Fruit fly (Drosophila melanogaster): ENCODE results near the gene obst-F.

Gene obst-F

dm6 chr3L:20212022-20212421 is 10.6 kb upstream of the obst-F start, which contains the start of gene CG7017:
TSS of gene CG7017 (minus strand) at chr3L:20212122.
- TF ChIP-seq noc (tag; optimal IDR thresholded peaks at IDR 0.05): no peak

DNA sequence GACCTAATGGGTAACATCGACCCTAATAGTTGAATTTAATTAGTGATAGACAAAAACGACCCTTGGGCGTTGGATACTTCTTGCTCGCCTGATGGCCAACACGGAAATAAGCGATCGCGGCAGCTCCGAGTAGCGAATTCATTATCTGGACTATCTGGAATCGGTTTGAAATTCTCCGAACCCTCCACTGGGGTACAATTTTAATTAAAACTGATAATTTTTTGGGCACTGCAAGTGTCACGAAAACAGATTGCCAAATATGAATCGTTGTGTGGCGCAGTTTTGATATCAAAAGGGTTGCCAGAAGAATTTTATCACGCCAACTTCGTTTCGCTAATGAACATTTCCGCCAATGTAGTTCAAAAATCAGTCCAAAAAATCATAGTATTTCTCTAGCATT is 8.5 kb upstream of the obst-F start:
- no peak for TF ChIP-seq noc (tag; optimal IDR thresholded peaks at IDR 0.05)

DNA sequence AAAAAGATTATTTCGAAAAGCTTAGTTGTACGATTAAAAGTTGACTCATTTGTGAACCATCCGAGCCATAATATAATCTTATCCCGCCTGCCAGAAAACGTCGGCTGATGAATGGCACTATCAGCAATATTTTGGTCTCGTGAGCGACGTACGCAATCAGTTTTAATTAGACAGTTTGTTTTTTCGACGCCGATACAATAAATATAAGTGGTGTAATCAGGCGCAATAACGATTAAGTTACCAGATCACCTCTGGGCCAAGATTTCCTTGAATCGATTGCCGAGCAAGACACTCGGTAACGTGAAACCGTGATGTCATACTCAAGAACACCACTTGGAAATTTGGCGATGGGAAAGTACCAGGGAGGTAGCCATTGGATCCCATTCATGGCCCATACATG is 7.7 kb upstream of the obst-F start:
- peak; percentile 63 for TF ChIP-seq noc (tag; optimal IDR thresholded peaks at IDR 0.05)

- peak; percentile 35 for TF ChIP-seq noc (tag; optimal IDR thresholded peaks at IDR 0.05)
These were observed 5.6 kb upstream of the obst-F start, which contains the start of gene CG6996 for dm6 chr3L:20206950-20207584. TSS of gene CG6996 (plus strand) at chr3L:20207534.

DNA sequence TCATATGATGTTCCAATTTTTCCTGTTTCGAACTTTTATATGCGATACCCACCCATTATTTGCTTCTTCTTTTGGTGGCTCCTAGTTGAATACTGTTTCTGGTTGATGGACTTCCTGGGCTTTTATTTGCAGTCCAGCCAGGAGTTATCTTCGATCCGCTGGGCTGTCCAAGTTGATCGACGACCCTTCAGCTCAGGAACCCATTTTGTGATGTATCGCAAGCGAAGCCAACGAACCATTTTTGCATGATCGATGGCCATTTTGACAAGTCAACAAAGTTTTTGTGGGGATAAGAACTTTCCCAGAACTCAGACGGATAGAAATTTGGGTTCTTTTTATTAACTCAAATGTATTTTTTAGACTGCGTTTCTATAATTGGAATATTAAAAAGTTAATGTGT is 4.5 kb upstream of the obst-F start, which contains the start of gene CG7290:
TSS of gene CG7290 (minus strand) at position 101 of the 400 bp plus-strand sequence.
- TF ChIP-seq noc (tag; optimal IDR thresholded peaks at IDR 0.05): no peak

- no peak for TF ChIP-seq noc (tag; optimal IDR thresholded peaks at IDR 0.05)
These were observed 2.1 kb upstream of the obst-F start, which contains the start of gene CG7298 for dm6 chr3L:20203587-20203986. TSS of gene CG7298 (minus strand) at chr3L:20203687.

DNA sequence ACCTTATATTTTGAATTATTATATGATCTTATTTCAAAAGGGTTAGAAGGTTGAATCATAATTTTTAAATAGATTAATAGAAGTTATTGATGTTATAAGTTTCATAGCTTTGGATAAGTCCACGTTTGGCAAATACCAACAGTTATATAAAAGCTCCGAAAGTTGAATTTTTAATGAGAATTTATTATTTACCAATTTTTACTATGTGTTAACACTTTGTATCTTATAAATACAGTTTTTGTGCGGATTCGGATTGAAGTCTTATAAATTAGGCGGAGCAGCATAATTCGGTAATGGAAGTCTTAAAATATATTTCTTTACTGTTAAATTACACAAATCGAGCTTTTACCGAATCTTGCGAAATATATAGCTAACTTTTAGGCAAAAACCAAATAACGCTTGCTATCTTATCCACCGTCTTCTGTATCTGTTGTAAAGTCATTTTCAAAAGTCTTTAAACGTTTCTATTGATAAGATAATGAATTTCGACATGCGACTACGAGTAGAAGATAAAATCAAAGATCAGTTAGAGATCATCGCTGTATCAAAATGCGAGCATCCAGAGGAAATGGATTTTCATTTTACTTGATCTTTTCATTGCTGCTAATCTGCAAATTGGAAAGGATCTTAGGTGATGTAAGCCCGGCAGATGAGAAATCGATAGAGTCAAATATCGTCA is 1.7 kb downstream of the obst-F start, which contains the start of gene CG42833:
TSS of gene CG42833 (plus strand) at position 525 of the 679 bp plus-strand sequence.
- TF ChIP-seq noc (tag; optimal IDR thresholded peaks at IDR 0.05): no peak

DNA sequence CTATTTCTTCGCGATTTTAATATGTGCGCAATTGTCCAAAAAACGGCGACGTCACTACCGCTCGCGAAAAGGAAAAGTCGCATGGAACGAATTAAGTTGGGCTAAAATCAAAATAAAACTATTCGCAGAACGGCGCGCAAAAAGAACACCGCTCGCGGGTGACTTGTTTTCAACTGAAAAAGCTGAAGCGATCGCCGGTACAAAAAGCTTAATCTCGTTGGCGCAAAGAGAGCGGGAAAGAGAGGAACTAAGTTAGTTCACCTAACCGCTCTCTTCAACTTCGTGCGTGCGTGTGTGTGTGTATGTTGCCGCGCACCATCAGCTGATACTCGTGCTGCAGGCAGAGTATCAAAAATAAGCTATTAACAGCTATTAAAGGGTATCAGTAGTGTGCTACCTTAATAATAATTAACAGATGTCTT is 3.3 kb downstream of the obst-F start, which contains the start of gene CG42674:
TSS of gene CG42674 (minus strand) at position 180 of the 422 bp plus-strand sequence.
- peak; percentile 33 for TF ChIP-seq noc (tag; optimal IDR thresholded peaks at IDR 0.05)

- no peak for TF ChIP-seq noc (tag; optimal IDR thresholded peaks at IDR 0.05)
These were observed 3.7 kb downstream of the obst-F start for dm6 chr3L:20197698-20198097.

dm6 chr3L:20197213-20197612 is 4.2 kb downstream of the obst-F start:
- TF ChIP-seq noc (tag; optimal IDR thresholded peaks at IDR 0.05): no peak

dm6 chr3L:20196321-20196720 is 5.1 kb downstream of the obst-F start:
- TF ChIP-seq noc (tag; optimal IDR thresholded peaks at IDR 0.05): no peak

DNA sequence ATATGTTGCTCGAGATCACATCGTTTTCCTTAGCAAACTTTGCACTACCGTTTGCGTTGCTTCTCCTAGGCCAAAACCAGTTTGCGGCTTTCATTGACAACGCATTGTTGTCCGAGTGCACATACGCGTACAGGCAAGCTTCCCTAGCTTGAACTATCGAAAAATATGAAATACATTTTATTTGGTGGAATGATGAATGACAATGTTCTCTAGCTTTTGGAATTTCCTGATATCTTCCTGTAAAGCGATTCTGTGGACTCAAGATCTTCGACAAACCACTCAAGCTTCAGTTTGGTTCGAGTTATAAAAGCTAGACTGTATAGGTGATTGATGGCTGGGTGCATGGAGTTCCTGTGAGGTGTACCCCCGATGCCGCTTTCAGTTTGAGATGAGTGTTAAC is 5.6 kb downstream of the obst-F start:
- no peak for TF ChIP-seq noc (tag; optimal IDR thresholded peaks at IDR 0.05)

dm6 chr3L:20194731-20195130 is 6.7 kb downstream of the obst-F start:
- peak; percentile 25 for TF ChIP-seq noc (tag; optimal IDR thresholded peaks at IDR 0.05)

- TF ChIP-seq noc (tag; optimal IDR thresholded peaks at IDR 0.05): no peak
These were observed 7.7 kb downstream of the obst-F start for dm6 chr3L:20193748-20194058.

dm6 chr3L:20192872-20193747 is 8.3 kb downstream of the obst-F start:
- TF ChIP-seq noc (tag; optimal IDR thresholded peaks at IDR 0.05): peak; percentile 44

DNA sequence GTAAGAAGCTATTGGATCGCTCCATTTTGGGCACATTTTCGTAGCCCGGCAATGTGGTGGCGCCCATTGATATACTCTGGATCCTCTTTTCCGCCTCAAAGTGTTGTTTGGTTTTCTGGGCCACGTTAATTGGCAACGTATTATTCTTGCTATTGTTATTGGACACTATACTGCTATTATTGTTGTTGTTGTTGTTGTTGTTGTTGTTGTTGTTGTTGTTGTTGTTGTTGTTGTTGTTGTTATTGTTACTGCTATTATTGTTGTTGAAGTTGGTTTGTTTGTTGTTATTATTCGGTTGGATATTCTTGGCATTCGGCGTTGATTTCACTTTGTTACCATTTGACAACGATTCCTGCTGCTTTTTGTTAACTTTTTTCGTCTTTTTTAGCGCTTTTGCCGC is 9.6 kb downstream of the obst-F start:
- no peak for TF ChIP-seq noc (tag; optimal IDR thresholded peaks at IDR 0.05)

All from whole organism, larva.